Fruit fly (Drosophila melanogaster) whole organism, wandering third instar larva: Measurements from ENCODE around the gene CROT.

Source experiments
- Abd-B ChIP-seq: fragments of >200 bp; optimal IDR thresholded peaks from 2 replicates; lab custom pipeline; 2017; ENCODE audit warnings: missing biosample characterization, missing genetic modification characterization
- CG32264 ChIP-seq: fragments of 200-800 bp; sonication (Bioruptor generic); optimal IDR thresholded peaks from 2 replicates; lab custom pipeline; 2016; ENCODE audit warnings: missing biosample characterization, missing genetic modification characterization
- CG9705 ChIP-seq: fragments of 200-800 bp; sonication (Bioruptor generic); optimal IDR thresholded peaks from 2 replicates; lab custom pipeline; 2018; ENCODE audit warnings: missing biosample characterization, mild to moderate bottlenecking, missing genetic modification characterization
- CrebA ChIP-seq: fragments of 200-800 bp; sonication (Bioruptor generic); optimal IDR thresholded peaks from 2 replicates; lab custom pipeline; 2016; ENCODE audit warnings: missing biosample characterization, mild to moderate bottlenecking, missing genetic modification characterization, borderline replicate concordance
- Dfd ChIP-seq: fragments of >200 bp; optimal IDR thresholded peaks from 2 replicates; lab custom pipeline; 2017; ENCODE audit warnings: missing biosample characterization, missing genetic modification characterization
- Dif ChIP-seq: fragments of 200-275, 200-300 bp; sonication (Bioruptor generic); optimal IDR thresholded peaks from 2 replicates; lab custom pipeline; 2018; ENCODE audit warnings: missing biosample characterization, missing genetic modification characterization; ENCODE audit not compliant: partially characterized antibody
- HLH106 ChIP-seq: fragments of 200-800 bp; optimal IDR thresholded peaks from 3 replicates; lab custom pipeline; 2019; ENCODE audit warnings: missing biosample characterization, mild to moderate bottlenecking, missing genetic modification characterization, moderate library complexity
- Hnf4 ChIP-seq: fragments of 200-800 bp; sonication (Bioruptor generic); optimal IDR thresholded peaks from 2 replicates; lab custom pipeline; 2016; ENCODE audit warnings: missing biosample characterization, mild to moderate bottlenecking, missing genetic modification characterization
- Hr78 ChIP-seq: fragments of >200 bp; optimal IDR thresholded peaks from 2 replicates; lab custom pipeline; 2017; ENCODE audit warnings: missing biosample characterization, missing genetic modification characterization
- Hr83 ChIP-seq: fragments of 200-300 bp; sonication (Bioruptor generic); optimal IDR thresholded peaks from 2 replicates; lab custom pipeline; 2016; ENCODE audit warnings: missing biosample characterization, mild to moderate bottlenecking, missing genetic modification characterization, moderate library complexity; ENCODE audit not compliant: poor library complexity, severe bottlenecking
- Jra ChIP-seq: sonication (Bioruptor generic); optimal IDR thresholded peaks from 2 replicates; lab custom pipeline; 2016; ENCODE audit warnings: missing biosample characterization, missing genetic modification characterization
- Mio ChIP-seq: sonication (Bioruptor generic); optimal IDR thresholded peaks from 2 replicates; lab custom pipeline; 2016; ENCODE audit warnings: missing biosample characterization, missing genetic modification characterization
- Myc ChIP-seq: fragments of >200 bp; optimal IDR thresholded peaks from 2 replicates; lab custom pipeline; 2017
- OdsH ChIP-seq: fragments of 200-800 bp; sonication (Bioruptor generic); optimal IDR thresholded peaks from 2 replicates; lab custom pipeline; 2016; ENCODE audit warnings: missing biosample characterization, mild to moderate bottlenecking, missing genetic modification characterization
- Rel ChIP-seq, 2 experiments: fragments of 200-800 bp; sonication (Bioruptor generic) in 1 of 2; optimal IDR thresholded peaks; 2 replicates in 1 of 2; 3 replicates in 1 of 2; lab custom pipeline; 2016 to 2019; ENCODE audit warnings: mild to moderate bottlenecking in 2 of 2, missing biosample characterization in 2 of 2, missing genetic modification characterization in 2 of 2, moderate library complexity in 1 of 2
- Sp1 ChIP-seq: fragments of 200-800 bp; sonication (Bioruptor generic); optimal IDR thresholded peaks from 3 replicates; lab custom pipeline; 2019; ENCODE audit warnings: missing biosample characterization, mild to moderate bottlenecking, missing genetic modification characterization, moderate library complexity
- Vsx2 ChIP-seq: fragments of 200-300, 225-300 bp; sonication (Bioruptor generic); optimal IDR thresholded peaks from 2 replicates; lab custom pipeline; 2018; ENCODE audit warnings: missing biosample characterization, missing genetic modification characterization; ENCODE audit not compliant: partially characterized antibody
- br ChIP-seq: fragments of 200-800 bp; sonication (Bioruptor generic); optimal IDR thresholded peaks from 2 replicates; lab custom pipeline; 2016; ENCODE audit warnings: missing biosample characterization, missing genetic modification characterization
- brk ChIP-seq: fragments of 200-800 bp; sonication (Bioruptor generic); optimal IDR thresholded peaks from 2 replicates; lab custom pipeline; 2016; ENCODE audit warnings: missing biosample characterization, mild to moderate bottlenecking, missing genetic modification characterization
- dl ChIP-seq, 2 experiments: fragments of 175-275, 200-275 bp in 1 of 2; fragments of 200-275 bp in 1 of 2; sonication (Bioruptor generic); optimal IDR thresholded peaks; lab custom pipeline; 2018; ENCODE audit warnings: mild to moderate bottlenecking in 2 of 2, missing biosample characterization in 2 of 2, missing genetic modification characterization in 2 of 2, moderate library complexity in 2 of 2; ENCODE audit not compliant: partially characterized antibody in 2 of 2, insufficient read depth in 1 of 2
- dmrt93B ChIP-seq: fragments of 200-800 bp; sonication (Bioruptor generic); optimal IDR thresholded peaks from 2 replicates; lab custom pipeline; 2018; ENCODE audit warnings: missing biosample characterization, mild to moderate bottlenecking, missing genetic modification characterization
- foxo ChIP-seq, 2 experiments: fragments of 200-800 bp; sonication (Bioruptor generic); optimal IDR thresholded peaks; 2 replicates in 1 of 2; 3 replicates in 1 of 2; lab custom pipeline; 2016 to 2017; ENCODE audit warnings: missing biosample characterization in 2 of 2, missing genetic modification characterization in 2 of 2
- h ChIP-seq: fragments of 200-800 bp; sonication (Bioruptor generic); optimal IDR thresholded peaks from 3 replicates; lab custom pipeline; 2016; ENCODE audit warnings: missing biosample characterization, mild to moderate bottlenecking, missing genetic modification characterization
- jim ChIP-seq: fragments of 175-275, 200-325 bp; sonication (Bioruptor generic); optimal IDR thresholded peaks from 2 replicates; lab custom pipeline; 2016; ENCODE audit warnings: missing biosample characterization, mild to moderate bottlenecking, missing genetic modification characterization
- lola ChIP-seq: fragments of >200 bp; optimal IDR thresholded peaks from 2 replicates; lab custom pipeline; 2017; ENCODE audit warnings: missing biosample characterization, missing genetic modification characterization
- psq ChIP-seq: fragments of 200-800 bp; sonication (Bioruptor generic); optimal IDR thresholded peaks from 3 replicates; lab custom pipeline; 2017; ENCODE audit warnings: missing biosample characterization, mild to moderate bottlenecking, missing genetic modification characterization, moderate library complexity
- rgr ChIP-seq: fragments of 200-800 bp; sonication (Bioruptor generic); optimal IDR thresholded peaks from 3 replicates; lab custom pipeline; 2016; ENCODE audit warnings: missing biosample characterization, mild to moderate bottlenecking, missing genetic modification characterization
- sage ChIP-seq: fragments of 200-800 bp; sonication (Bioruptor generic); optimal IDR thresholded peaks from 2 replicates; lab custom pipeline; 2016; ENCODE audit warnings: missing biosample characterization, mild to moderate bottlenecking, missing genetic modification characterization
- sv ChIP-seq: fragments of 200-800 bp; sonication (Bioruptor generic); optimal IDR thresholded peaks from 3 replicates; lab custom pipeline; 2016; ENCODE audit warnings: missing biosample characterization, missing genetic modification characterization
- tai ChIP-seq: sonication (Bioruptor generic); optimal IDR thresholded peaks from 2 replicates; lab custom pipeline; 2016; ENCODE audit warnings: missing biosample characterization, missing genetic modification characterization
- usp ChIP-seq: fragments of >200 bp; optimal IDR thresholded peaks from 2 replicates; lab custom pipeline; 2017; ENCODE audit warnings: missing biosample characterization, missing genetic modification characterization
- woc ChIP-seq: sonication (Bioruptor generic); optimal IDR thresholded peaks from 2 replicates; lab custom pipeline; 2016; ENCODE audit warnings: missing biosample characterization, mild to moderate bottlenecking, missing genetic modification characterization

CROT gene

DNA sequence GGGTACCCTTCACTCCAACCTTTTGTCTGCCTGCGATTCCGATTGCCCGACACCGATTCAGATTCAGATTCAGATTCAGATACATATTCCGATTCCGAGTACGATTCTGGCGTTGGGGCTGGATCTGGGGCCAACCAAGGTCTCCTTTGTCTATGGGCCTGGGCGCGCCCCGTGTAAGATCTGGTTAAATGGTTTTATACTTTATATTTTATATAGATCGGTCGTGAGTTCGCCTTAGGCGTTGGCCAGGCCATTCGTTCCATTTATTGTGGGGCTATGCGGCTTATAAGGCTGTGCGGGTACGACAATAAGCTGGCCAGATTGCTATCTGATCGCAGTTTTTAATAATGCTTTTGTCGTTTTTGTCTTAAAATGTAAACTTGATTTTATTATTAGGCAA, 33.4 kb upstream of the CROT start:
- no peak for TF ChIP-seq rgr (GFP tag; lab: Kevin White, UChicago)
- TF ChIP-seq psq (GFP tag; lab: Kevin White, UChicago), result no peak
- no peak for TF ChIP-seq HLH106 (tag; lab: Kevin White, UChicago)
- TF ChIP-seq brk (GFP tag; lab: Kevin White, UChicago), result no peak
- TF ChIP-seq Abd-B (GFP tag; lab: Kevin White, UChicago), result no peak
- TF ChIP-seq sv, result no peak
- TF ChIP-seq OdsH, result no peak
- no peak for TF ChIP-seq Hnf4 (GFP tag; lab: Kevin White, UChicago)
- TF ChIP-seq jim (GFP tag; lab: Kevin White, UChicago), result no peak
- no peak for TF ChIP-seq CrebA (GFP tag; lab: Kevin White, UChicago)
- TF ChIP-seq tai (GFP tag; lab: Kevin White, UChicago), result no peak
- no peak for TF ChIP-seq usp (GFP tag; lab: Kevin White, UChicago)

DNA sequence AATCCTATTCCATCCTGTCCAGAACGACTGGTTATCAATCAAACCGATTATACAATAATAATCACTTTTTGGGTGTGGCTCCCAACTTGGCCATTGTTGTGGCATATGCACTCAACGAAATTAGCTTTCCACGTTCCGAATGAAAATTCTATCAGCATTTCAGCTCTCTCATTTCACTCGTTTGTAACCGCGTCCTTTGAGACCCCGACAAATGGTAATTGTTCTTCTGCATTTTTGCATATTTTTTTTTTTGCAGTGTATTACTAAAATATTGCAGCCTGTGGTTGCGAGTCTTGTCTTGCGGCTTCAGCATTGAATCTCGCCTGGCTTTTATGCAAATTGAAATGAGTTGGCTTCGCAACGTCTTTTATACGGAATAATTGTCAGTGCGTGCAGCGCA, 31.7 kb upstream of the CROT start:
- TF ChIP-seq dmrt93B (GFP tag; lab: Kevin White, UChicago) (no peak), rgr (GFP tag; lab: Kevin White, UChicago) (no peak), Hr78 (GFP tag; lab: Kevin White, UChicago) (no peak), dl (GFP tag; optimal IDR thresholded peaks at IDR 0.05; lab: Kevin White, UChicago; ENCODE audit: insufficient read depth in 1 of 2, partially characterized antibody in 2 of 2) (no peak), CrebA (GFP tag; lab: Kevin White, UChicago) (no peak), CG32264 (GFP tag; lab: Kevin White, UChicago) (no peak), woc (GFP tag; lab: Kevin White, UChicago) (no peak), Jra (no peak), sage (GFP tag; lab: Kevin White, UChicago) (no peak), Myc (no peak), Sp1 (GFP tag; lab: Kevin White, UChicago) (no peak), br (GFP tag; lab: Kevin White, UChicago) (no peak), h (GFP tag; lab: Kevin White, UChicago) (no peak), Dfd (GFP tag; lab: Kevin White, UChicago) (no peak), psq (GFP tag; lab: Kevin White, UChicago) (no peak), tai (GFP tag; lab: Kevin White, UChicago) (no peak), usp (GFP tag; lab: Kevin White, UChicago) (no peak), Rel (GFP tag; optimal IDR thresholded peaks at IDR 0.05; lab: Kevin White, UChicago) (no peak), Rel (tag; optimal IDR thresholded peaks at IDR 0.05; lab: Kevin White, UChicago) (no peak)
- TF ChIP-seq, all 38 proteins: peak for 0

DNA sequence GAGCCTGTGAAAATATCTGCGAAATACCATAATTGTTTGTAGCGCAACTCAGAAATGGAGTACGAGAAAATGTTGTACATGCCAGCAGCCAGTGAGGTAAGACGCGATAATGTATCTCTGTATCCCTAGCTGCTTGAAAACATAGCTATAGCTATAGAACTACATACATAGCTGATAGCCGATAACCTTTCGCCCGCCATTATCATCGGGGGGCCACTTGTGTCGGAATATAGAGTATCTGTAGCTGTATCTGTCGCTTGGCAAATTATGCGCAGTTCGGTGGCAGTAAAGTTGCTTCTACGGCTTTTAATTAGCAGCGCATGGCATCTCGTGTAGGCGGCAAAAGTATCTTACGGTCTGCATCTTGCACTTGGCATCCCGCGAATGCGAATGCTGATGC, 30.5 kb upstream of the CROT start:
- TF ChIP-seq Vsx2 (GFP tag; lab: Kevin White, UChicago) (no peak), usp (GFP tag; lab: Kevin White, UChicago) (no peak), Dif (GFP tag; lab: Kevin White, UChicago) (no peak), CG9705 (GFP tag; lab: Kevin White, UChicago) (no peak), sage (GFP tag; lab: Kevin White, UChicago) (no peak), CrebA (GFP tag; lab: Kevin White, UChicago) (no peak), Mio (GFP tag; lab: Kevin White, UChicago) (no peak), lola (GFP tag; lab: Kevin White, UChicago) (no peak), OdsH (no peak), Hr78 (GFP tag; lab: Kevin White, UChicago) (no peak), Hr83 (GFP tag; lab: Kevin White, UChicago) (no peak), woc (GFP tag; lab: Kevin White, UChicago) (no peak), foxo (GFP tag; optimal IDR thresholded peaks at IDR 0.05; lab: Kevin White, UChicago) (no peak), Sp1 (GFP tag; lab: Kevin White, UChicago) (no peak), jim (GFP tag; lab: Kevin White, UChicago) (no peak), h (GFP tag; lab: Kevin White, UChicago) (no peak), Abd-B (GFP tag; lab: Kevin White, UChicago) (no peak), Myc (no peak)
